Worm (Caenorhabditis elegans): ENCODE measurements around the gene F27D9.13.

DNA sequence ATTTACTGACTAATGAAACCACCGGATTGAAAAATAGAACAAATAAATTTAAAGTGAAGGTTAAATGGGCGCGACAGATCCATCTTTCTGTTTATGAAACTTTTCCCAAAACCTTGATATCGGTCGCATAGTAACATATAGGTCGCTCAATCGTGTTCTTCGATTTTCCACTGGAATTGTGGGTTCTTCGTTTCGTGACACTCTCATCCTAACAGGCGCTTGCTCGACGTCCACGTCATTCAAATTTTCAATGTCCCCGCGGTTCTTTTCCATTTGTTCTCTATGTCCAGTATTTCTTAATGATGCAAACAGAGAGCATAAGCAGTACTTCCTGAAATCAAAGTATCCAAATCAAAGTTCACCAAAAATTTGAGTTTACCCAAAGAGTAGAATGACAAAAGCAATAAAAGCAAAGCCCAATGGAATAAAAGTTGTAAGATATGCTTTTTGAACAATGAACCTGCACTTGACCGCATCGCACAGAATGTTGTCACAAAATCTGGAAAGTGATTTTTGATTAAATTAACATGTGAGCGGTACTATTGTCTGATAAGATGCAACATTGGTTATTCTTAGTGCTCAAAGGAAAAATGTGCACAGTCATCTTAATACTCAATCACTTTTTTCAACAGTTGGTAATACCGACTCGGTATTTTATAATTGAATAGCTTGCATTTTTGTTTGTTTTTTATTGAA, at the start of gene F27D9.13:
- TF ChIP-seq unc-39 (tag; optimal IDR thresholded peaks at IDR 0.05) (no peak), ama-1 (optimal IDR thresholded peaks at IDR 0.05) (no peak), unc-62 (GFP tag; optimal IDR thresholded peaks at IDR 0.05) (no peak), elt-1 (tag; optimal IDR thresholded peaks at IDR 0.05) (no peak), nhr-6 (tag; optimal IDR thresholded peaks at IDR 0.05) (no peak), ceh-16 (tag; optimal IDR thresholded peaks at IDR 0.05) (no peak), lsy-2 (tag; optimal IDR thresholded peaks at IDR 0.05) (no peak), F13H6.1 (tag; optimal IDR thresholded peaks at IDR 0.05) (no peak), nhr-129 (tag; optimal IDR thresholded peaks at IDR 0.05) (no peak), mdl-1 (tag; optimal IDR thresholded peaks at IDR 0.05) (no peak), fos-1 (tag; optimal IDR thresholded peaks at IDR 0.05) (peak; percentile 32), zag-1 (tag; optimal IDR thresholded peaks at IDR 0.05) (no peak), elt-3 (tag; optimal IDR thresholded peaks at IDR 0.05) (no peak), skn-1 (tag; optimal IDR thresholded peaks at IDR 0.05) (no peak)
